2 fruit fly cellular contexts compared by ENCODE assay signal in the genomic region with DNA sequence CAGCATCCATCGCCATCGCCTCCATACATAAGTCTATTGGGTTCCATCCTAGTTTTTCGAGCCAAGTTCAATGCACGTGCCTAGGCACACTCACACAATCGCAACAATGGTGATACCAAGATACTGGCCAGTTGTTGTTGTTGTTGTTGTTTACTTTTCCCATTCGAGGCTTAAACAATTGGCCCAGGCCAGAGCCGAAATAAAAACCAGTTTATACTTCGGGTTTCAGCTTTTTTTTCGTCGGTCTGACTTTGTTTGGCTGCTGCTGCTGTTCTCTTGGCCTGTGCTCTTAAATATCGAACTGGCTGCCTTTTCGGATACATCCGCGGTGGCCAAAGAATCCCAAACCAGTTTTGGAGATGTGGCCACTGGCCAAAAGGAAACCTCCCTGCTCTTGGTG.
TF ChIP-seq lines count a peak whose summit lies in the region.

No protein-coding gene starts in this region.

TF ChIP-seq in whole organism, embryonic, 481 proteins besides CTCF, POLR2A, EP300 and RAD21 (continued from another document):
- TF ChIP-seq cg (GFP tag; optimal IDR thresholded peaks at IDR 0.05; lab: Kevin White, UChicago): peak; percentile 59
- TF ChIP-seq Bteb2 (GFP tag; optimal IDR thresholded peaks at IDR 0.05; lab: Kevin White, UChicago): no peak
- peak; percentile 8 for TF ChIP-seq CG12071 (GFP tag; optimal IDR thresholded peaks at IDR 0.05; lab: Kevin White, UChicago)
- TF ChIP-seq Antp (GFP tag; optimal IDR thresholded peaks at IDR 0.05; lab: Kevin White, UChicago): no peak
- TF ChIP-seq sima (GFP tag; optimal IDR thresholded peaks at IDR 0.05; lab: Kevin White, UChicago): no peak
- TF ChIP-seq CG2678 (tag; optimal IDR thresholded peaks at IDR 0.05; lab: Kevin White, UChicago): no peak
- peak; percentile 21 for TF ChIP-seq lbe (GFP tag; optimal IDR thresholded peaks at IDR 0.05; lab: Kevin White, UChicago)
- peak; percentile 28 for TF ChIP-seq Med (GFP tag; lab: Kevin White, UChicago)
- peak; percentile 23 for TF ChIP-seq D (optimal IDR thresholded peaks at IDR 0.05; lab: Kevin White, UChicago)
- no peak for TF ChIP-seq D (GFP tag; optimal IDR thresholded peaks at IDR 0.05; lab: Kevin White, UChicago)
- TF ChIP-seq CG3847 (GFP tag; IDR thresholded peaks at IDR 0.05; lab: Robert Waterston, UW): no peak
- TF ChIP-seq chm (GFP tag; IDR thresholded peaks at IDR 0.05; lab: Robert Waterston, UW): 0 out of 2 replicates have a peak, but pooled peaks have one; percentile 11

TF ChIP-seq in whole organism, prepupa, 60 proteins besides CTCF, POLR2A, EP300 and RAD21 (continued from another document):
- TF ChIP-seq CG31627 (GFP tag; optimal IDR thresholded peaks at IDR 0.05; lab: Kevin White, UChicago): no peak
